Worm (Caenorhabditis elegans) whole organism, L4/young adult: Measurements from ENCODE around the gene C06B3.1.

Experiments
- W03F9.2 ChIP-seq: fragments of 150-350 bp; optimal IDR thresholded peaks from 2 replicates; lab custom pipeline; 2014; ENCODE audit warnings: missing biosample characterization, missing genetic modification characterization
- him-1 ChIP-seq: sonication (generic microtip); optimal IDR thresholded peaks from 2 replicates; lab custom pipeline; 2016; ENCODE audit warnings: missing genotype, missing genetic modification reagents, missing genetic modification characterization, missing compliant biosample characterization

ce11 chrV:13857132-13857531, 45.5 kb upstream of the C06B3.1 start, which contains the start of gene srx-136:
- TF ChIP-seq him-1 (no peak), W03F9.2 (no peak)
